Worm (Caenorhabditis elegans) whole organism, midembryonic: Measurements from ENCODE around the gene ced-8.

Experiments used
- T22C8.4 ChIP-seq: fragments of 200-800 bp; sonication (Bioruptor generic); IDR thresholded peaks from 2 replicates; pipeline ENCODE4 v1.3.6; 2022; ENCODE audit warnings: missing genetic modification characterization, missing compliant biosample characterization
- cog-1 ChIP-seq: sonication (generic microtip); optimal IDR thresholded peaks from 2 replicates; lab custom pipeline; 2016; ENCODE audit warnings: missing genetic modification characterization, missing compliant biosample characterization
- flt-1 ChIP-seq: fragments of 200-800 bp; sonication (Bioruptor generic); IDR thresholded peaks from 2 replicates; pipeline ENCODE4 v1.3.6; 2022; ENCODE audit warnings: missing genetic modification characterization, missing compliant biosample characterization
- klf-2 ChIP-seq: fragments of 200-800 bp; sonication (Bioruptor generic); conservative IDR thresholded peaks from 2 replicates; pipeline ENCODE4 v1.3.6; 2022; ENCODE audit warnings: missing genetic modification reagents, missing genetic modification characterization, missing compliant biosample characterization
- med-1 ChIP-seq: sonication (generic microtip); optimal IDR thresholded peaks from 2 replicates; lab custom pipeline; 2017; ENCODE audit warnings: missing genetic modification characterization, mild to moderate bottlenecking, missing compliant biosample characterization, antibody characterized with exemption, missing genetic modification reagents; ENCODE audit not compliant: insufficient read depth
- ref-1 ChIP-seq: fragments of 200-800 bp; sonication (Bioruptor generic); conservative IDR thresholded peaks from 2 replicates; pipeline ENCODE4 v1.3.6; 2022; ENCODE audit warnings: missing genetic modification reagents, missing genetic modification characterization, missing compliant biosample characterization
- tab-1 ChIP-seq: fragments of 200-800 bp; sonication (Bioruptor generic); IDR thresholded peaks from 2 replicates; pipeline ENCODE4 v1.3.6; 2022; ENCODE audit warnings: missing genetic modification characterization, missing compliant biosample characterization
- ztf-23 ChIP-seq: fragments of 200-800 bp; sonication (Bioruptor generic); IDR thresholded peaks from 2 replicates; pipeline ENCODE4 v1.3.6; 2022; ENCODE audit warnings: missing genetic modification reagents, missing genetic modification characterization, missing compliant biosample characterization
- ztf-29 ChIP-seq: fragments of 200-800 bp; sonication (Bioruptor generic); IDR thresholded peaks from 2 replicates; pipeline ENCODE4 v1.3.6; 2022; ENCODE audit warnings: missing genetic modification reagents, missing genetic modification characterization, missing compliant biosample characterization

Gene ced-8

ce11 chrX:8416819-8417218, at the start of gene ced-8:
Gene ced-8 (minus strand): TSS chrX:8416919.
- TF ChIP-seq med-1 (GFP tag; lab: Kevin White, UChicago), result no peak
- TF ChIP-seq tab-1 (GFP tag; lab: Robert Waterston, UW), result no peak
- TF ChIP-seq ztf-29 (GFP tag; lab: Robert Waterston, UW), result no peak
- no peak for TF ChIP-seq klf-2 (GFP tag; lab: Robert Waterston, UW)
- no peak for TF ChIP-seq ref-1 (GFP tag; lab: Robert Waterston, UW)
- no peak for TF ChIP-seq T22C8.4 (GFP tag; lab: Robert Waterston, UW)
- TF ChIP-seq cog-1 (tag; lab: Kevin White, UChicago), result no peak
- TF ChIP-seq ztf-23 (GFP tag; lab: Robert Waterston, UW), result no peak

ce11 chrX:8463889-8464444, 47.2 kb upstream of the ced-8 start:
- TF ChIP-seq tab-1 (GFP tag; lab: Robert Waterston, UW), result no peak
- no peak for TF ChIP-seq flt-1
- no peak for TF ChIP-seq cog-1 (tag; lab: Kevin White, UChicago)
- TF ChIP-seq T22C8.4 (GFP tag; lab: Robert Waterston, UW), result no peak
- TF ChIP-seq ztf-23 (GFP tag; lab: Robert Waterston, UW), result no peak
- TF ChIP-seq klf-2 (GFP tag; lab: Robert Waterston, UW), result no peak
- no peak for TF ChIP-seq med-1 (GFP tag; lab: Kevin White, UChicago)
- no peak for TF ChIP-seq ref-1 (GFP tag; lab: Robert Waterston, UW)
- TF ChIP-seq ztf-29 (GFP tag; lab: Robert Waterston, UW), result no peak

ce11 chrX:8463085-8463645, 46.4 kb upstream of the ced-8 start, which contains the start of gene F16F9.4:
Gene F16F9.4 (minus strand): TSS chrX:8463360.
- TF ChIP-seq ztf-29 (GFP tag; lab: Robert Waterston, UW) (no peak), klf-2 (GFP tag; lab: Robert Waterston, UW) (no peak), flt-1 (no peak), med-1 (GFP tag; lab: Kevin White, UChicago) (no peak), tab-1 (GFP tag; lab: Robert Waterston, UW) (no peak), ref-1 (GFP tag; lab: Robert Waterston, UW) (no peak), ztf-23 (GFP tag; lab: Robert Waterston, UW) (no peak), cog-1 (tag; lab: Kevin White, UChicago) (no peak), T22C8.4 (GFP tag; lab: Robert Waterston, UW) (no peak)

ce11 chrX:8460958-8461357, 44.2 kb upstream of the ced-8 start:
- TF ChIP-seq flt-1 (no peak), klf-2 (GFP tag; lab: Robert Waterston, UW) (no peak), med-1 (GFP tag; lab: Kevin White, UChicago) (no peak), ref-1 (GFP tag; lab: Robert Waterston, UW) (no peak), cog-1 (tag; lab: Kevin White, UChicago) (no peak), ztf-29 (GFP tag; lab: Robert Waterston, UW) (no peak), tab-1 (GFP tag; lab: Robert Waterston, UW) (no peak), T22C8.4 (GFP tag; lab: Robert Waterston, UW) (no peak), ztf-23 (GFP tag; lab: Robert Waterston, UW) (no peak)

ce11 chrX:8459789-8460188, 43.1 kb upstream of the ced-8 start:
- TF ChIP-seq klf-2 (GFP tag; lab: Robert Waterston, UW), result no peak
- no peak for TF ChIP-seq ztf-29 (GFP tag; lab: Robert Waterston, UW)
- no peak for TF ChIP-seq ztf-23 (GFP tag; lab: Robert Waterston, UW)
- TF ChIP-seq tab-1 (GFP tag; lab: Robert Waterston, UW), result no peak
- TF ChIP-seq cog-1 (tag; lab: Kevin White, UChicago), result no peak
- TF ChIP-seq ref-1 (GFP tag; lab: Robert Waterston, UW), result no peak
- TF ChIP-seq flt-1, result no peak
- TF ChIP-seq med-1 (GFP tag; lab: Kevin White, UChicago), result no peak

- TF ChIP-seq T22C8.4 (GFP tag; lab: Robert Waterston, UW), result no peak
- no peak for TF ChIP-seq tab-1 (GFP tag; lab: Robert Waterston, UW)
- no peak for TF ChIP-seq flt-1
- TF ChIP-seq ztf-29 (GFP tag; lab: Robert Waterston, UW), result no peak
- no peak for TF ChIP-seq ztf-23 (GFP tag; lab: Robert Waterston, UW)
- no peak for TF ChIP-seq ref-1 (GFP tag; lab: Robert Waterston, UW)
- no peak for TF ChIP-seq klf-2 (GFP tag; lab: Robert Waterston, UW)
- TF ChIP-seq cog-1 (tag; lab: Kevin White, UChicago), result no peak
- no peak for TF ChIP-seq med-1 (GFP tag; lab: Kevin White, UChicago)
These were observed 40.6 kb upstream of the ced-8 start, which contains the start of gene F16F9.3 for ce11 chrX:8457314-8457713. Gene F16F9.3 (plus strand): TSS chrX:8457614.

- TF ChIP-seq med-1 (GFP tag; lab: Kevin White, UChicago), result no peak
- no peak for TF ChIP-seq tab-1 (GFP tag; lab: Robert Waterston, UW)
- TF ChIP-seq ztf-29 (GFP tag; lab: Robert Waterston, UW), result no peak
- no peak for TF ChIP-seq cog-1 (tag; lab: Kevin White, UChicago)
- no peak for TF ChIP-seq ref-1 (GFP tag; lab: Robert Waterston, UW)
- TF ChIP-seq flt-1, result no peak
- no peak for TF ChIP-seq klf-2 (GFP tag; lab: Robert Waterston, UW)
- TF ChIP-seq T22C8.4 (GFP tag; lab: Robert Waterston, UW), result no peak
- no peak for TF ChIP-seq ztf-23 (GFP tag; lab: Robert Waterston, UW)
These were observed 39.0 kb upstream of the ced-8 start, which contains the start of gene dpy-6 for ce11 chrX:8455590-8456166. Gene dpy-6 (minus strand): TSS chrX:8455640.

- TF ChIP-seq ref-1 (GFP tag; lab: Robert Waterston, UW) (no peak), T22C8.4 (GFP tag; lab: Robert Waterston, UW) (no peak), med-1 (GFP tag; lab: Kevin White, UChicago) (no peak), ztf-29 (GFP tag; lab: Robert Waterston, UW) (no peak), flt-1 (no peak), tab-1 (GFP tag; lab: Robert Waterston, UW) (no peak)
These were observed 29.4 kb upstream of the ced-8 start, which contains the start of gene F16F9.1 for ce11 chrX:8446108-8446507. Gene F16F9.1 (plus strand): TSS chrX:8446408.
